Fruit fly (Drosophila melanogaster) S2 (cell line): ENCODE results near the gene Gba1a.

Experiments used
- CG8478 ChIP-seq: fragments of >200 bp; optimal IDR thresholded peaks from 2 replicates; lab custom pipeline; 2018
- CTCF ChIP-seq, 2 experiments: fragments of >200 bp; optimal IDR thresholded peaks; 2 replicates each; lab custom pipeline; 2018

DNA sequence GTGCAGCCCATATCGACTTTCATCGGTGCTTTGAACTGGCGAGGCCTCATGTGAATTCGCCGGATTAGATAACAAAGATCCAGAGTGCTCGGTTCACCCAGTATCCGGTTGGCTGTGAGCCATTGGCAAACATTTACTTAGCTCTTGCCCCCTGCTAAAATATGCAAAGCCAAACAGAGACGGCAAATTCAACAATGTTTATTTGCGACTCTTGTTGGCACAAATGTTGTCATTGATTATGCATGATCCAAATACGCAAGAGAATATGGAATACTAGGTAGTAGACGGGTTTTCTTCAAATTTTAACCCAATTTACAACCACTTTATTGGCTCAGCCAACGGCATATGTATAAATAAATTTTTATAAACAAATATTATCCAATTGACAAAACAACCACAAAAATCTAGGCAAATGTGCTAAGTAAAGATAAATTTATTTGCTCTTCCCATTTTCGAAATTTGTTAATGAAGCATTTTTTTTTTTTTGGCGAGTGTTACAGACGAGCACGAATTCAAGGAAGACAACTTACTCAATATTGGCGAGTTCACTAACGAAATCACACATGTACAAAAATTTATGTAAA, 47.8 kb upstream of the Gba1a start:
- no peak for TF ChIP-seq CG8478 (lab: Kevin White, UChicago)
- TF ChIP-seq CTCF (optimal IDR thresholded peaks at IDR 0.05; lab: Kevin White, UChicago), result no peak
